Fruit fly (Drosophila melanogaster): ENCODE data around the gene eyg.

Gene eyg

DNA sequence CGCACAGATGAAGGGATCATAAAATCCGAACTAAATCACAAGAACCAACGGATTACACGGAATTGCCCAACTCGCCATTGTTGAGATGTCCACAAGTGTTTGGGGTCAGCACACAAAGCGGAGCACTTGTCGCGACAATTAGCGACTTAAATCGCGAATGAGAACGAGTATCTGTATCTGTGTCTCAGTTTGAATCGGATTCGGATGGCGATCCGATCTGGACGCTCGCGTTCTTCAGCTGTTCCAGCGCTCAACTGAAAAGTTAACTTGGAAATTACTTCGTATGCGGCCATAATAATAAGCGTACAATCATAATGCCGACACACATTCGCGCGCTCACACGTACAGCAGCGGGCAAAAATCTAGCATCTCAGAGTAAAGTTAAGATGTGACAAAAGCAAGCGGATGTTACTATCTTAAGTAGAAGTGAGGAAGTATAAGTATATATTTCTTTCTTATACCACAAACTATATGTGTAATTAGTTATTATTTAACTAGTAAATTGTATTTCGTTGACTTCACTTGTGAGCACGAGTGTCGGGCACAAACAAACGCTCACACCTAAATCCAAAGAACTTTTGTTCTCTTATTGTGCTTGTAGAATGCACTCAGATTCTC lies 22.7 kb upstream of the eyg start, which contains the start of gene CG10660 (continued):
- TF ChIP-seq E2f1 (GFP tag; IDR thresholded peaks at IDR 0.05) (peak; percentile 81), CG4707 (GFP tag; optimal IDR thresholded peaks at IDR 0.05) (peak; percentile 73), GATAe (GFP tag; conservative IDR thresholded peaks at IDR 0.05) (peak; percentile 33; the same call in 1 of the 2 replicates), nau (GFP tag; optimal IDR thresholded peaks at IDR 0.05) (peak; percentile 87), CG3995 (GFP tag; optimal IDR thresholded peaks at IDR 0.05) (peak; percentile 31), Fer3 (tag; optimal IDR thresholded peaks at IDR 0.05) (peak; percentile 81), pzg (GFP tag; optimal IDR thresholded peaks at IDR 0.05) (no peak), tap (tag; optimal IDR thresholded peaks at IDR 0.05) (peak; percentile 90), CG15601 (tag; optimal IDR thresholded peaks at IDR 0.05) (peak; percentile 87), gcm2 (GFP tag; optimal IDR thresholded peaks at IDR 0.05) (peak; percentile 69), CG1602 (GFP tag; optimal IDR thresholded peaks at IDR 0.05) (peak; percentile 86), CG9609 (GFP tag; optimal IDR thresholded peaks at IDR 0.05) (peak; percentile 31), dan (GFP tag; IDR thresholded peaks at IDR 0.05) (no peak), cas (GFP tag; IDR thresholded peaks at IDR 0.05) (peak; percentile 51; the same call in 1 of the 2 replicates), CrebB (tag; optimal IDR thresholded peaks at IDR 0.05) (peak; percentile 84), CG17612 (GFP tag; IDR thresholded peaks at IDR 0.05) (peak; percentile 64; the same call in 1 of the 2 replicates), tna (GFP tag; IDR thresholded peaks at IDR 0.05; ENCODE audit: partially characterized antibody) (no peak), otp (GFP tag; IDR thresholded peaks at IDR 0.05) (peak; percentile 91), CG13894 (tag; optimal IDR thresholded peaks at IDR 0.05) (no peak), CG16815 (GFP tag; optimal IDR thresholded peaks at IDR 0.05) (peak; percentile 68), bowl (GFP tag; IDR thresholded peaks at IDR 0.05) (peak; percentile 66; the same call in 1 of the 2 replicates), chif (GFP tag; optimal IDR thresholded peaks at IDR 0.05) (peak; percentile 80 to 82), sisA (GFP tag; IDR thresholded peaks at IDR 0.05) (peak; percentile 87), luna (GFP tag; optimal IDR thresholded peaks at IDR 0.05) (peak; percentile 18), CG5245 (GFP tag; optimal IDR thresholded peaks at IDR 0.05) (peak; percentile 90), CG4282 (GFP tag; optimal IDR thresholded peaks at IDR 0.05) (no peak), CG2129 (GFP tag; IDR thresholded peaks at IDR 0.05; ENCODE audit: partially characterized antibody) (no peak), nom (GFP tag; optimal IDR thresholded peaks at IDR 0.05) (peak; percentile 41), CG17359 (tag; optimal IDR thresholded peaks at IDR 0.05) (peak; percentile 91), crol (GFP tag; IDR thresholded peaks at IDR 0.05) (no peak), gfzf (GFP tag; optimal IDR thresholded peaks at IDR 0.05) (no peak), CG1233 (GFP tag; optimal IDR thresholded peaks at IDR 0.05) (peak; percentile 79), CG31365 (tag; optimal IDR thresholded peaks at IDR 0.05) (peak; percentile 64), YL-1 (GFP tag; optimal IDR thresholded peaks at IDR 0.05) (no peak), CG7786 (GFP tag; optimal IDR thresholded peaks at IDR 0.05) (peak; percentile 40), Hmr (GFP tag; optimal IDR thresholded peaks at IDR 0.05) (peak; percentile 89), Antp (GFP tag; optimal IDR thresholded peaks at IDR 0.05) (peak; percentile 56), btn (GFP tag; optimal IDR thresholded peaks at IDR 0.05) (peak; percentile 64), CG8944 (GFP tag; optimal IDR thresholded peaks at IDR 0.05) (peak; percentile 63), Stat92E (GFP tag; optimal IDR thresholded peaks at IDR 0.05) (peak in 1 of 3 experiments; percentile 52), CG8478 (optimal IDR thresholded peaks at IDR 0.05) (no peak), kni (GFP tag; optimal IDR thresholded peaks at IDR 0.05) (no peak), Med (GFP tag) (peak; percentile 95), CG9437 (GFP tag; optimal IDR thresholded peaks at IDR 0.05) (peak; percentile 77), CG11723 (GFP tag; optimal IDR thresholded peaks at IDR 0.05) (peak; percentile 70), CG8359 (GFP tag; optimal IDR thresholded peaks at IDR 0.05; ENCODE audit: borderline replicate concordance) (peak; percentile 73), onecut (GFP tag; IDR thresholded peaks at IDR 0.05) (peak; percentile 83), tll (GFP tag; optimal IDR thresholded peaks at IDR 0.05) (no peak), zen (tag; optimal IDR thresholded peaks at IDR 0.05) (peak; percentile 67)
